Worm (Caenorhabditis elegans): ENCODE measurements around the gene Y54G2A.48.

Y54G2A.48 gene

ce11 chrIV:2801004-2801403 lies 31.5 kb downstream of the Y54G2A.48 start (continued):
- TF ChIP-seq B0019.2 (GFP tag; conservative IDR thresholded peaks at IDR 0.05), result no peak
- TF ChIP-seq ceh-100 (GFP tag; IDR thresholded peaks at IDR 0.05), result no peak
- no peak for TF ChIP-seq madf-3 (GFP tag; IDR thresholded peaks at IDR 0.05)
- TF ChIP-seq nhr-179 (tag; optimal IDR thresholded peaks at IDR 0.05), result no peak
- no peak for TF ChIP-seq ceh-27 (GFP tag; optimal IDR thresholded peaks at IDR 0.05)
- no peak for TF ChIP-seq hlh-12 (tag; optimal IDR thresholded peaks at IDR 0.05)

- TF ChIP-seq madf-6 (GFP tag; IDR thresholded peaks at IDR 0.05) (no peak), ccch-3 (GFP tag; optimal IDR thresholded peaks at IDR 0.05) (no peak), nhr-90 (tag; optimal IDR thresholded peaks at IDR 0.05) (no peak), snpc-3.4 (tag; optimal IDR thresholded peaks at IDR 0.05) (no peak), F33H1.4 (GFP tag; IDR thresholded peaks at IDR 0.05) (no peak), snpc-4 (GFP tag; optimal IDR thresholded peaks at IDR 0.05) (no peak), snpc-4 (tag; optimal IDR thresholded peaks at IDR 0.05) (no peak), Y53G8AR.9 (GFP tag; conservative IDR thresholded peaks at IDR 0.05) (no peak), K11D2.4 (GFP tag; IDR thresholded peaks at IDR 0.05) (no peak), dpff-1 (tag; optimal IDR thresholded peaks at IDR 0.05) (no peak), ceh-58 (GFP tag; IDR thresholded peaks at IDR 0.05) (no peak), him-1 (tag; optimal IDR thresholded peaks at IDR 0.05) (no peak), akir-1 (GFP tag; optimal IDR thresholded peaks at IDR 0.05) (no peak), hrde-1 (tag; optimal IDR thresholded peaks at IDR 0.05; ENCODE audit: borderline replicate concordance) (no peak), madf-8 (GFP tag; conservative IDR thresholded peaks at IDR 0.05) (no peak), aptf-2 (GFP tag; conservative IDR thresholded peaks at IDR 0.05) (no peak), efl-1 (GFP tag; optimal IDR thresholded peaks at IDR 0.05) (no peak), B0261.1 (tag; optimal IDR thresholded peaks at IDR 0.05) (no peak), hlh-12 (tag; optimal IDR thresholded peaks at IDR 0.05) (no peak), T26A5.8 (tag; optimal IDR thresholded peaks at IDR 0.05) (no peak), xnd-1 (tag; optimal IDR thresholded peaks at IDR 0.05) (no peak), rpc-1 (optimal IDR thresholded peaks at IDR 0.05) (peak; percentile 22), rpc-1 (tag; optimal IDR thresholded peaks at IDR 0.05) (peak; percentile 60), snpc-1.3 (tag; optimal IDR thresholded peaks at IDR 0.05; ENCODE audit: insufficient read depth) (no peak), T07F8.4 (tag; optimal IDR thresholded peaks at IDR 0.05) (no peak), B0035.1 (tag; optimal IDR thresholded peaks at IDR 0.05) (no peak), hmg-1.2 (GFP tag; IDR thresholded peaks at IDR 0.05) (no peak), ztf-25 (GFP tag; IDR thresholded peaks at IDR 0.05) (0 out of 2 replicates have a peak, but pooled peaks have one; percentile 19), tbp1 (GFP tag; optimal IDR thresholded peaks at IDR 0.05) (peak; percentile 79)
Observed at ce11 chrIV:2799890-2800289, 32.6 kb downstream of the Y54G2A.48 start.

ce11 chrIV:2799389-2799788 lies 33.1 kb downstream of the Y54G2A.48 start, which contains the start of gene Y54G2A.10:
Gene Y54G2A.10, plus strand, starts transcription at chrIV:2799689.
- TF ChIP-seq Y67H2A.10 (GFP tag; conservative IDR thresholded peaks at IDR 0.05), result no peak
- TF ChIP-seq ama-1 (optimal IDR thresholded peaks at IDR 0.05), result no peak
- no peak for TF ChIP-seq ama-1 (GFP tag; optimal IDR thresholded peaks at IDR 0.05)
- no peak for TF ChIP-seq sdz-38 (tag; optimal IDR thresholded peaks at IDR 0.05)
- TF ChIP-seq hlh-12 (tag; optimal IDR thresholded peaks at IDR 0.05), result no peak
- no peak for TF ChIP-seq Y53F4B.3 (GFP tag; IDR thresholded peaks at IDR 0.05)
- no peak for TF ChIP-seq snpc-1.3 (tag; optimal IDR thresholded peaks at IDR 0.05; ENCODE audit: insufficient read depth)
- TF ChIP-seq tlf-1 (GFP tag; optimal IDR thresholded peaks at IDR 0.05), result no peak
- TF ChIP-seq attf-6 (GFP tag; IDR thresholded peaks at IDR 0.05), result no peak
- TF ChIP-seq nhr-90 (tag; optimal IDR thresholded peaks at IDR 0.05), result no peak
- no peak for TF ChIP-seq dpl-1 (GFP tag; optimal IDR thresholded peaks at IDR 0.05)
- TF ChIP-seq C06A6.2 (GFP tag; conservative IDR thresholded peaks at IDR 0.05), result no peak
- TF ChIP-seq mxl-1 (tag; optimal IDR thresholded peaks at IDR 0.05), result no peak
- TF ChIP-seq ztf-26 (tag; optimal IDR thresholded peaks at IDR 0.05), result no peak
- no peak for TF ChIP-seq egrh-3 (GFP tag; IDR thresholded peaks at IDR 0.05)
